Fruit fly (Drosophila melanogaster): ENCODE results near the gene CG42841.

Gene CG42841

dm6 chr3L:1969539-1970337, 35.7 kb downstream of the CG42841 start, which contains the start of gene CG1927:
CG1927 (minus strand) TSS chr3L:1970079.
- TF ChIP-seq Sp1 (GFP tag; optimal IDR thresholded peaks at IDR 0.05): peak; percentile 21
- TF ChIP-seq OdsH (GFP tag; optimal IDR thresholded peaks at IDR 0.05): peak; percentile 3
- no peak for TF ChIP-seq br (GFP tag; optimal IDR thresholded peaks at IDR 0.05)
- TF ChIP-seq Rel (GFP tag; optimal IDR thresholded peaks at IDR 0.05): no peak
- TF ChIP-seq Rel (tag; optimal IDR thresholded peaks at IDR 0.05): peak; percentile 0
- TF ChIP-seq jim (GFP tag; optimal IDR thresholded peaks at IDR 0.05): no peak
- no peak for TF ChIP-seq HLH106 (tag; optimal IDR thresholded peaks at IDR 0.05)
- TF ChIP-seq rgr (GFP tag; optimal IDR thresholded peaks at IDR 0.05): peak; percentile 17
- TF ChIP-seq N (GFP tag; optimal IDR thresholded peaks at IDR 0.05): no peak
- no peak for TF ChIP-seq Abd-B (GFP tag; optimal IDR thresholded peaks at IDR 0.05)
- TF ChIP-seq dl (GFP tag; optimal IDR thresholded peaks at IDR 0.05; ENCODE audit: insufficient read depth in 1 of 2, partially characterized antibody in 2 of 2): no peak
- TF ChIP-seq Hnf4 (GFP tag; optimal IDR thresholded peaks at IDR 0.05): peak; percentile 23
- TF ChIP-seq Dif (GFP tag; optimal IDR thresholded peaks at IDR 0.05; ENCODE audit: partially characterized antibody): peak; percentile 30
- no peak for TF ChIP-seq Hr78 (GFP tag; optimal IDR thresholded peaks at IDR 0.05)

- no peak for TF ChIP-seq h (GFP tag; optimal IDR thresholded peaks at IDR 0.05)
- no peak for TF ChIP-seq Dfd (GFP tag; optimal IDR thresholded peaks at IDR 0.05)
- TF ChIP-seq Dif (GFP tag; optimal IDR thresholded peaks at IDR 0.05; ENCODE audit: partially characterized antibody): no peak
- no peak for TF ChIP-seq OdsH (GFP tag; optimal IDR thresholded peaks at IDR 0.05)
- TF ChIP-seq Vsx2 (GFP tag; optimal IDR thresholded peaks at IDR 0.05; ENCODE audit: partially characterized antibody): no peak
- TF ChIP-seq dl (GFP tag; optimal IDR thresholded peaks at IDR 0.05; ENCODE audit: insufficient read depth in 1 of 2, partially characterized antibody in 2 of 2): no peak
- no peak for TF ChIP-seq fru (GFP tag; optimal IDR thresholded peaks at IDR 0.05)
- no peak for TF ChIP-seq dsf (GFP tag; optimal IDR thresholded peaks at IDR 0.05; ENCODE audit: borderline replicate concordance)
- no peak for TF ChIP-seq Mio (GFP tag; optimal IDR thresholded peaks at IDR 0.05)
- TF ChIP-seq rgr (GFP tag; optimal IDR thresholded peaks at IDR 0.05): no peak
- TF ChIP-seq woc (GFP tag; optimal IDR thresholded peaks at IDR 0.05): no peak
- no peak for TF ChIP-seq Jra (GFP tag; optimal IDR thresholded peaks at IDR 0.05)
- no peak for TF ChIP-seq Myc (optimal IDR thresholded peaks at IDR 0.05)
- TF ChIP-seq CrebA (GFP tag; optimal IDR thresholded peaks at IDR 0.05; ENCODE audit: borderline replicate concordance): no peak
Measured at dm6 chr3L:1968805-1969378, 36.6 kb downstream of the CG42841 start.

dm6 chr3L:1968401-1968800, 37.0 kb downstream of the CG42841 start:
- TF ChIP-seq sage (GFP tag; optimal IDR thresholded peaks at IDR 0.05) (no peak), lola (GFP tag; optimal IDR thresholded peaks at IDR 0.05) (no peak), dsf (GFP tag; optimal IDR thresholded peaks at IDR 0.05; ENCODE audit: borderline replicate concordance) (no peak), ey (GFP tag; optimal IDR thresholded peaks at IDR 0.05) (no peak), foxo (GFP tag; optimal IDR thresholded peaks at IDR 0.05) (no peak), N (GFP tag; optimal IDR thresholded peaks at IDR 0.05) (no peak), CG9705 (GFP tag; optimal IDR thresholded peaks at IDR 0.05) (no peak), jim (GFP tag; optimal IDR thresholded peaks at IDR 0.05) (no peak), rgr (GFP tag; optimal IDR thresholded peaks at IDR 0.05) (no peak), Abd-B (GFP tag; optimal IDR thresholded peaks at IDR 0.05) (no peak)

dm6 chr3L:1967452-1968310, 37.8 kb downstream of the CG42841 start:
- no peak for TF ChIP-seq jim (GFP tag; optimal IDR thresholded peaks at IDR 0.05)
- peak; percentile 43 for TF ChIP-seq h (GFP tag; optimal IDR thresholded peaks at IDR 0.05)
- no peak for TF ChIP-seq Rel (GFP tag; optimal IDR thresholded peaks at IDR 0.05)
- peak; percentile 82 for TF ChIP-seq Rel (tag; optimal IDR thresholded peaks at IDR 0.05)
- no peak for TF ChIP-seq CrebA (GFP tag; optimal IDR thresholded peaks at IDR 0.05; ENCODE audit: borderline replicate concordance)
- TF ChIP-seq Abd-B (GFP tag; optimal IDR thresholded peaks at IDR 0.05): no peak
- no peak for TF ChIP-seq lola (GFP tag; optimal IDR thresholded peaks at IDR 0.05)
- TF ChIP-seq Dif (GFP tag; optimal IDR thresholded peaks at IDR 0.05; ENCODE audit: partially characterized antibody): peak; percentile 40
- peak; percentile 13 for TF ChIP-seq HLH106 (tag; optimal IDR thresholded peaks at IDR 0.05)
- peak; percentile 12 for TF ChIP-seq Sp1 (GFP tag; optimal IDR thresholded peaks at IDR 0.05)
- peak; percentile 19 for TF ChIP-seq Hr83 (GFP tag; optimal IDR thresholded peaks at IDR 0.05; ENCODE audit: poor library complexity, severe bottlenecking)
- TF ChIP-seq CG9705 (GFP tag; optimal IDR thresholded peaks at IDR 0.05): no peak
- TF ChIP-seq foxo (GFP tag; optimal IDR thresholded peaks at IDR 0.05): no peak
- TF ChIP-seq dsf (GFP tag; optimal IDR thresholded peaks at IDR 0.05; ENCODE audit: borderline replicate concordance): no peak
- TF ChIP-seq rgr (GFP tag; optimal IDR thresholded peaks at IDR 0.05): peak; percentile 44
- no peak for TF ChIP-seq ey (GFP tag; optimal IDR thresholded peaks at IDR 0.05)
- TF ChIP-seq br (GFP tag; optimal IDR thresholded peaks at IDR 0.05): peak; percentile 84
- no peak for TF ChIP-seq OdsH (GFP tag; optimal IDR thresholded peaks at IDR 0.05)

All from whole organism, wandering third instar larva.